Fruit fly (Drosophila melanogaster) whole organism, prepupa: Measurements from ENCODE around the gene CG15203.
A peak's percentile ranks its signal among the peaks of the same experiment; 100 is the strongest.
"Not testable (repeated sequence)": the region's sequence is repeated elsewhere in the genome, so short reads cannot be mapped to it uniquely, and the experiment has no call there.

ENCODE experiments used
- Blimp-1 ChIP-seq: fragments of 200-800 bp; sonication (Bioruptor generic); optimal IDR thresholded peaks from 3 replicates; lab custom pipeline; 2017; ENCODE audit warnings: missing biosample characterization, missing genetic modification characterization, mild to moderate bottlenecking, moderate library complexity, missing genetic modification reagents
- CG10631 ChIP-seq: fragments of 200-800 bp; sonication (Bioruptor generic); optimal IDR thresholded peaks from 2 replicates; lab custom pipeline; 2016; ENCODE audit warnings: missing biosample characterization, missing genetic modification characterization
- CG10669 ChIP-seq: fragments of 200-800 bp; sonication (Bioruptor generic); optimal IDR thresholded peaks from 3 replicates; lab custom pipeline; 2018; ENCODE audit warnings: missing biosample characterization, mild to moderate bottlenecking, missing genetic modification characterization, moderate library complexity
- CG11762 ChIP-seq: fragments of 200-800 bp; sonication (Bioruptor generic); optimal IDR thresholded peaks from 3 replicates; lab custom pipeline; 2016; ENCODE audit warnings: missing biosample characterization, missing genetic modification characterization; ENCODE audit not compliant: insufficient read depth
- CG1621 ChIP-seq: fragments of 200-800 bp; sonication (Bioruptor generic); optimal IDR thresholded peaks from 3 replicates; lab custom pipeline; 2018; ENCODE audit warnings: missing biosample characterization, mild to moderate bottlenecking, missing genetic modification characterization
- CG16779 ChIP-seq: fragments of 200-800 bp; sonication (Bioruptor generic); optimal IDR thresholded peaks from 3 replicates; lab custom pipeline; 2017; ENCODE audit warnings: missing biosample characterization, mild to moderate bottlenecking, missing genetic modification characterization
- CG3032 ChIP-seq: fragments of 200-800 bp; optimal IDR thresholded peaks from 2 replicates; lab custom pipeline; 2019; ENCODE audit warnings: missing biosample characterization, mild to moderate bottlenecking, missing genetic modification characterization, moderate library complexity
- CG32006 ChIP-seq: fragments of 200-800 bp; sonication (Bioruptor generic); optimal IDR thresholded peaks from 3 replicates; lab custom pipeline; 2017; ENCODE audit warnings: missing biosample characterization, mild to moderate bottlenecking, missing genetic modification characterization
- CG34406 ChIP-seq: fragments of 200-800 bp; sonication (Bioruptor generic); optimal IDR thresholded peaks from 3 replicates; lab custom pipeline; 2016; ENCODE audit warnings: missing biosample characterization, missing genetic modification characterization
- CG4318 ChIP-seq: fragments of 200-800 bp; sonication (Bioruptor generic); optimal IDR thresholded peaks from 3 replicates; lab custom pipeline; 2017; ENCODE audit warnings: missing biosample characterization, mild to moderate bottlenecking, missing genetic modification characterization
- CG6163 ChIP-seq: fragments of 200-800 bp; sonication (Bioruptor generic); IDR thresholded peaks from 3 replicates; pipeline ENCODE4 v1.3.6; 2022; ENCODE audit warnings: missing biosample characterization, missing genetic modification characterization
- CG6276 ChIP-seq: fragments of 200-800 bp; sonication (Bioruptor generic); optimal IDR thresholded peaks from 2 replicates; lab custom pipeline; 2017; ENCODE audit warnings: missing biosample characterization, mild to moderate bottlenecking, missing genetic modification characterization
- CG6792 ChIP-seq: fragments of 200-800 bp; sonication (Bioruptor generic); optimal IDR thresholded peaks from 3 replicates; lab custom pipeline; 2016; ENCODE audit warnings: missing biosample characterization, missing genetic modification characterization
- CG6854 ChIP-seq: fragments of 200-800 bp; sonication (Bioruptor generic); optimal IDR thresholded peaks from 2 replicates; lab custom pipeline; 2017; ENCODE audit warnings: missing biosample characterization, mild to moderate bottlenecking, missing genetic modification characterization
- CG8119 ChIP-seq: fragments of 200-800 bp; sonication (Bioruptor generic); IDR thresholded peaks from 3 replicates; pipeline ENCODE4 v1.3.6; 2022; ENCODE audit warnings: missing biosample characterization, missing genetic modification characterization
- CG8319 ChIP-seq: fragments of 200-800 bp; sonication (Bioruptor generic); optimal IDR thresholded peaks from 3 replicates; lab custom pipeline; 2016; ENCODE audit warnings: missing biosample characterization, missing genetic modification characterization
- CG8632 ChIP-seq: fragments of 200-800 bp; sonication (Bioruptor generic); optimal IDR thresholded peaks from 3 replicates; lab custom pipeline; 2016; ENCODE audit warnings: missing biosample characterization, missing genetic modification characterization
- CG9139 ChIP-seq: fragments of 200-800 bp; sonication (Bioruptor generic); optimal IDR thresholded peaks from 3 replicates; lab custom pipeline; 2017; ENCODE audit warnings: missing biosample characterization, mild to moderate bottlenecking, missing genetic modification characterization
- Ets21C ChIP-seq: fragments of 200-800 bp; sonication (Bioruptor generic); optimal IDR thresholded peaks from 3 replicates; lab custom pipeline; 2016; ENCODE audit warnings: missing biosample characterization, missing genetic modification characterization
- Ets96B ChIP-seq: fragments of 200-800 bp; optimal IDR thresholded peaks from 2 replicates; lab custom pipeline; 2019; ENCODE audit warnings: missing biosample characterization, mild to moderate bottlenecking, missing genetic modification characterization, moderate library complexity
- Gug ChIP-seq: fragments of 200-800 bp; sonication (Bioruptor generic); IDR thresholded peaks from 2 replicates; pipeline ENCODE4 v1.3.6; 2022; ENCODE audit warnings: missing biosample characterization, missing genetic modification characterization
- Hr38 ChIP-seq: sonication (Bioruptor generic); optimal IDR thresholded peaks from 2 replicates; lab custom pipeline; 2016; ENCODE audit warnings: missing biosample characterization, missing genetic modification characterization
- Hr39 ChIP-seq: fragments of 200-800 bp; sonication (Bioruptor generic); optimal IDR thresholded peaks from 2 replicates; lab custom pipeline; 2016; ENCODE audit warnings: missing biosample characterization, missing genetic modification characterization
- Hr4 ChIP-seq: fragments of 200-800 bp; sonication (Bioruptor generic); optimal IDR thresholded peaks from 3 replicates; lab custom pipeline; 2016; ENCODE audit warnings: missing biosample characterization, missing genetic modification characterization
- Lpt ChIP-seq: fragments of 200-800 bp; sonication (Bioruptor generic); optimal IDR thresholded peaks from 3 replicates; lab custom pipeline; 2016; ENCODE audit warnings: missing biosample characterization, missing genetic modification characterization
- Met ChIP-seq: fragments of 200-800 bp; sonication (Bioruptor generic); optimal IDR thresholded peaks from 3 replicates; lab custom pipeline; 2016; ENCODE audit warnings: missing biosample characterization, missing genetic modification characterization
- OdsH ChIP-seq: fragments of 200-800 bp; sonication (Bioruptor generic); optimal IDR thresholded peaks from 3 replicates; lab custom pipeline; 2016; ENCODE audit warnings: missing biosample characterization, missing genetic modification characterization
- Smox ChIP-seq: fragments of 200-800 bp; sonication (Bioruptor generic); optimal IDR thresholded peaks from 3 replicates; lab custom pipeline; 2016; ENCODE audit warnings: missing biosample characterization, missing genetic modification characterization
- Sox102F ChIP-seq: fragments of 200-800 bp; sonication (Bioruptor generic); optimal IDR thresholded peaks from 2 replicates; lab custom pipeline; 2016; ENCODE audit warnings: missing biosample characterization, mild to moderate bottlenecking, missing genetic modification characterization
- Sox14 ChIP-seq: fragments of 200-800 bp; sonication (Bioruptor generic); optimal IDR thresholded peaks from 3 replicates; lab custom pipeline; 2016; ENCODE audit warnings: missing biosample characterization, missing genetic modification characterization
- Sox15 ChIP-seq: fragments of 200-800 bp; sonication (Bioruptor generic); optimal IDR thresholded peaks from 3 replicates; lab custom pipeline; 2016; ENCODE audit warnings: missing biosample characterization, missing genetic modification characterization
- achi ChIP-seq: fragments of 200-800 bp; sonication (Bioruptor generic); optimal IDR thresholded peaks from 3 replicates; lab custom pipeline; 2016; ENCODE audit warnings: missing biosample characterization, missing genetic modification characterization
- acj6 ChIP-seq: fragments of 200-800 bp; sonication (Bioruptor generic); optimal IDR thresholded peaks from 3 replicates; lab custom pipeline; 2016; ENCODE audit warnings: missing biosample characterization, missing genetic modification characterization
- cyc ChIP-seq: fragments of 200-800 bp; sonication (Bioruptor generic); optimal IDR thresholded peaks from 3 replicates; lab custom pipeline; 2016; ENCODE audit warnings: missing biosample characterization, missing genetic modification characterization
- dac ChIP-seq: fragments of 200-800 bp; sonication (Bioruptor generic); optimal IDR thresholded peaks from 2 replicates; lab custom pipeline; 2017; ENCODE audit warnings: missing biosample characterization, mild to moderate bottlenecking, missing genetic modification characterization
- dsx ChIP-seq: fragments of 200-800 bp; optimal IDR thresholded peaks from 3 replicates; lab custom pipeline; 2019; ENCODE audit warnings: missing biosample characterization, mild to moderate bottlenecking, missing genetic modification characterization, moderate library complexity; ENCODE audit not compliant: poor library complexity, severe bottlenecking
- eg ChIP-seq: fragments of 200-800 bp; sonication (Bioruptor generic); IDR thresholded peaks from 3 replicates; pipeline ENCODE4 v1.3.6; 2022; ENCODE audit warnings: missing biosample characterization, missing genetic modification characterization
- esn ChIP-seq: fragments of 200-800 bp; sonication (Bioruptor generic); optimal IDR thresholded peaks from 2 replicates; lab custom pipeline; 2016; ENCODE audit warnings: missing biosample characterization, mild to moderate bottlenecking, missing genetic modification characterization, moderate library complexity
- net ChIP-seq: fragments of 200-800 bp; sonication (Bioruptor generic); optimal IDR thresholded peaks from 3 replicates; lab custom pipeline; 2016; ENCODE audit warnings: missing biosample characterization, missing genetic modification characterization
- salr ChIP-seq, 2 experiments: fragments of 200-800 bp; sonication (Bioruptor generic); optimal IDR thresholded peaks; 3 replicates each; lab custom pipeline; 2016 to 2018; ENCODE audit warnings: missing biosample characterization in 2 of 2, missing genetic modification characterization in 2 of 2, mild to moderate bottlenecking in 1 of 2
- spab ChIP-seq: fragments of 200-800 bp; sonication (Bioruptor generic); optimal IDR thresholded peaks from 2 replicates; lab custom pipeline; 2017; ENCODE audit warnings: missing biosample characterization, mild to moderate bottlenecking, missing genetic modification characterization, missing genetic modification reagents
- ss ChIP-seq, 2 experiments: fragments of 200-800 bp; sonication (Bioruptor generic); optimal IDR thresholded peaks; 2 replicates in 1 of 2; 3 replicates in 1 of 2; lab custom pipeline; 2017 to 2018; ENCODE audit warnings: mild to moderate bottlenecking in 2 of 2, missing biosample characterization in 2 of 2, missing genetic modification characterization in 2 of 2, moderate library complexity in 1 of 2
- svp ChIP-seq: fragments of 200-800 bp; sonication (Bioruptor generic); peaks from one replicate; lab custom pipeline; 2016; ENCODE audit warnings: missing biosample characterization, missing genetic modification characterization
- topi ChIP-seq: fragments of 200-800 bp; sonication (Bioruptor generic); optimal IDR thresholded peaks from 3 replicates; lab custom pipeline; 2016; ENCODE audit warnings: missing biosample characterization, missing genetic modification characterization
- vri ChIP-seq: fragments of 200-800 bp; sonication (Bioruptor generic); optimal IDR thresholded peaks from 3 replicates; lab custom pipeline; 2016; ENCODE audit warnings: missing biosample characterization, mild to moderate bottlenecking, missing genetic modification characterization

The CG15203 gene

dm6 chrX:11095276-11095675 is 28.9 kb downstream of the CG15203 start:
- TF ChIP-seq Smox (GFP tag; lab: Kevin White, UChicago), result no peak
- peak; percentile 8 for TF ChIP-seq vri (GFP tag; lab: Kevin White, UChicago)
- TF ChIP-seq cyc (GFP tag; lab: Kevin White, UChicago), result no peak
- TF ChIP-seq CG6792 (GFP tag; lab: Kevin White, UChicago), result no peak
- no peak for TF ChIP-seq Gug
- TF ChIP-seq Ets96B, result no peak
- no peak for TF ChIP-seq CG8119
- TF ChIP-seq Sox15 (GFP tag; lab: Kevin White, UChicago), result no peak

- TF ChIP-seq achi, CG10669, Met (GFP tag; lab: Kevin White, UChicago): not testable (repeated sequence)
Observed at dm6 chrX:11095973-11096372, 29.6 kb downstream of the CG15203 start, which contains the start of gene CG42249. CG42249 (plus strand) TSS chrX:11096273.

dm6 chrX:11108148-11108844 is 41.9 kb downstream of the CG15203 start, which contains the start of gene Hsp60A:
Hsp60A (plus strand) TSS chrX:11108482.
- TF ChIP-seq Blimp-1 (GFP tag; lab: Kevin White, UChicago), result no peak
- no peak for TF ChIP-seq net (GFP tag; lab: Kevin White, UChicago)
- no peak for TF ChIP-seq CG8319
- TF ChIP-seq CG10631, result peak; percentile 42
- 0 out of 3 replicates have a peak, but pooled peaks have one; percentile 27 for TF ChIP-seq CG6163
- peak; percentile 35 for TF ChIP-seq Hr39 (GFP tag; lab: Kevin White, UChicago)
- peak; percentile 53; the same call in 2 of the 3 replicates for TF ChIP-seq eg (GFP tag; lab: Robert Waterston, UW)
- TF ChIP-seq Gug, result 0 out of 2 replicates have a peak, but pooled peaks have one; percentile 15
- TF ChIP-seq Hr4 (GFP tag; lab: Kevin White, UChicago), result peak; percentile 31
- TF ChIP-seq esn, result peak; percentile 54
- TF ChIP-seq Met (GFP tag; lab: Kevin White, UChicago), result peak; percentile 54
- TF ChIP-seq CG10669 (GFP tag; lab: Kevin White, UChicago), result peak; percentile 16
- no peak for TF ChIP-seq CG6276
- TF ChIP-seq cyc (GFP tag; lab: Kevin White, UChicago), result peak; percentile 15
- no peak for TF ChIP-seq Sox102F
- no peak for TF ChIP-seq CG11762 (GFP tag; lab: Kevin White, UChicago)
- peak; percentile 26 for TF ChIP-seq Sox14 (GFP tag; lab: Kevin White, UChicago)
- TF ChIP-seq Lpt (GFP tag; lab: Kevin White, UChicago), result no peak
- TF ChIP-seq CG9139, result no peak
- peak in 1 of 2 experiments; percentile 31 for TF ChIP-seq salr (GFP tag; optimal IDR thresholded peaks at IDR 0.05; lab: Kevin White, UChicago)
- peak; percentile 20 for TF ChIP-seq CG4318
- peak; percentile 2 for TF ChIP-seq CG8632
- TF ChIP-seq vri (GFP tag; lab: Kevin White, UChicago), result peak; percentile 97
- peak; percentile 35 for TF ChIP-seq topi (GFP tag; lab: Kevin White, UChicago)
- peak; percentile 42 for TF ChIP-seq CG3032 (tag; lab: Kevin White, UChicago)
- TF ChIP-seq spab, result no peak
- peak; percentile 30 for TF ChIP-seq CG32006
- peak; percentile 52 for TF ChIP-seq achi (GFP tag; lab: Kevin White, UChicago)
- TF ChIP-seq CG34406, result peak; percentile 18
- peak; percentile 84 for TF ChIP-seq svp
- TF ChIP-seq Hr38, result no peak
- peak; percentile 45 for TF ChIP-seq Ets21C (GFP tag; lab: Kevin White, UChicago)
- no peak for TF ChIP-seq CG1621
- no peak for TF ChIP-seq dsx
- peak; percentile 34 for TF ChIP-seq CG6854 (GFP tag; lab: Kevin White, UChicago)
- TF ChIP-seq OdsH (GFP tag; lab: Kevin White, UChicago), result peak; percentile 53
- no peak for TF ChIP-seq CG16779 (tag; lab: Kevin White, UChicago)
- no peak for TF ChIP-seq dac (GFP tag; lab: Kevin White, UChicago)
- TF ChIP-seq acj6 (GFP tag; lab: Kevin White, UChicago), result peak; percentile 58
- no peak for TF ChIP-seq ss (GFP tag; optimal IDR thresholded peaks at IDR 0.05; lab: Kevin White, UChicago)
